Fruit fly (Drosophila melanogaster) whole organism, adult: ENCODE results near the gene BomT3.

Experiments
- CG11617 ChIP-seq: fragments of 200-800 bp; sonication (Bioruptor generic); optimal IDR thresholded peaks from 2 replicates; lab custom pipeline; 2017; ENCODE audit warnings: mild to moderate bottlenecking, missing biosample characterization, missing genetic modification reagents, missing genetic modification characterization
- CG12768 ChIP-seq: fragments of 200-800 bp; sonication (Bioruptor generic); optimal IDR thresholded peaks from 2 replicates; lab custom pipeline; 2017; ENCODE audit warnings: missing biosample characterization, missing genetic modification characterization, mild to moderate bottlenecking, moderate library complexity, missing genetic modification reagents
- CG14711 ChIP-seq: fragments of 200-800 bp; sonication (Bioruptor generic); optimal IDR thresholded peaks from 2 replicates; lab custom pipeline; 2018; ENCODE audit warnings: missing biosample characterization, mild to moderate bottlenecking, missing genetic modification characterization, moderate library complexity
- CG1620 ChIP-seq: fragments of 200-800 bp; sonication (Bioruptor generic); optimal IDR thresholded peaks from 2 replicates; lab custom pipeline; 2016; ENCODE audit warnings: missing biosample characterization, missing genetic modification characterization
- CG33017 ChIP-seq: fragments of 200-800 bp; sonication (Bioruptor generic); optimal IDR thresholded peaks from 2 replicates; lab custom pipeline; 2018; ENCODE audit warnings: missing biosample characterization, mild to moderate bottlenecking, missing genetic modification characterization, moderate library complexity
- CG5204 ChIP-seq: fragments of 200-800 bp; sonication (Bioruptor generic); optimal IDR thresholded peaks from 2 replicates; lab custom pipeline; 2016; ENCODE audit warnings: missing biosample characterization, missing genetic modification characterization
- CG7045 ChIP-seq: fragments of 200-800 bp; sonication (Bioruptor generic); optimal IDR thresholded peaks from 2 replicates; lab custom pipeline; 2017; ENCODE audit warnings: missing biosample characterization, mild to moderate bottlenecking, missing genetic modification characterization
- CG7101 ChIP-seq: fragments of 200-800 bp; sonication (Bioruptor generic); optimal IDR thresholded peaks from 2 replicates; lab custom pipeline; 2018; ENCODE audit warnings: missing biosample characterization, mild to moderate bottlenecking, missing genetic modification characterization, moderate library complexity
- Clk ChIP-seq: fragments of 200-800 bp; sonication (Bioruptor generic); optimal IDR thresholded peaks from 2 replicates; lab custom pipeline; 2017; ENCODE audit warnings: missing biosample characterization, missing genetic modification characterization
- Crg-1 ChIP-seq: fragments of 200-800 bp; sonication (Bioruptor generic); optimal IDR thresholded peaks from 2 replicates; lab custom pipeline; 2016; ENCODE audit warnings: missing biosample characterization, missing genetic modification characterization
- Hr96 ChIP-seq: fragments of 200-800 bp; sonication (Bioruptor generic); optimal IDR thresholded peaks from 2 replicates; lab custom pipeline; 2016; ENCODE audit warnings: missing biosample characterization, missing genetic modification characterization
- Mnt ChIP-seq: fragments of 200-800 bp; sonication (Bioruptor generic); optimal IDR thresholded peaks from 2 replicates; lab custom pipeline; 2016; ENCODE audit warnings: missing biosample characterization, mild to moderate bottlenecking, missing genetic modification characterization
- bab1 ChIP-seq: fragments of 200-800 bp; sonication (Bioruptor generic); optimal IDR thresholded peaks from 3 replicates; lab custom pipeline; 2019; ENCODE audit warnings: missing biosample characterization, mild to moderate bottlenecking, missing genetic modification characterization, moderate library complexity
- cic ChIP-seq: fragments of 200-800 bp; sonication (Bioruptor generic); optimal IDR thresholded peaks from 2 replicates; lab custom pipeline; 2017; ENCODE audit warnings: missing biosample characterization, mild to moderate bottlenecking, missing genetic modification characterization, moderate library complexity
- cnc ChIP-seq, 2 experiments: fragments of >200 bp; optimal IDR thresholded peaks; 2 replicates each; lab custom pipeline; 2017
- kay ChIP-seq: fragments of 200-800 bp; sonication (Bioruptor generic); peaks from one replicate; lab custom pipeline; 2016; ENCODE audit warnings: missing biosample characterization, missing genetic modification characterization, borderline replicate concordance
- ovo ChIP-seq: fragments of 200-800 bp; sonication (Bioruptor generic); optimal IDR thresholded peaks from 2 replicates; lab custom pipeline; 2016; ENCODE audit warnings: missing biosample characterization, missing genetic modification characterization
- pad ChIP-seq: fragments of 200-800 bp; sonication (Bioruptor generic); optimal IDR thresholded peaks from 3 replicates; lab custom pipeline; 2017; ENCODE audit warnings: missing biosample characterization, missing genetic modification characterization, mild to moderate bottlenecking, moderate library complexity, missing genetic modification reagents
- tj ChIP-seq: fragments of 200-800 bp; sonication (Bioruptor generic); optimal IDR thresholded peaks from 3 replicates; lab custom pipeline; 2017; ENCODE audit warnings: missing biosample characterization, mild to moderate bottlenecking, missing genetic modification characterization, moderate library complexity
- toe ChIP-seq: fragments of 200-800 bp; sonication (Bioruptor generic); optimal IDR thresholded peaks from 2 replicates; lab custom pipeline; 2016; ENCODE audit warnings: missing biosample characterization, missing genetic modification characterization

Gene BomT3

dm6 chr3R:22052235-22052634 lies 34.0 kb downstream of the BomT3 start:
- TF ChIP-seq bab1 (no peak), tj (GFP tag; lab: Kevin White, UChicago) (no peak), CG5204 (GFP tag; lab: Kevin White, UChicago) (no peak), pad (GFP tag; lab: Kevin White, UChicago) (no peak), CG7045 (GFP tag; lab: Kevin White, UChicago) (no peak), cnc (optimal IDR thresholded peaks at IDR 0.05; lab: Kevin White, UChicago) (no peak), CG11617 (GFP tag; lab: Kevin White, UChicago) (no peak), CG7101 (tag; lab: Kevin White, UChicago) (no peak), CG12768 (GFP tag; lab: Kevin White, UChicago) (no peak), Mnt (no peak)

dm6 chr3R:22049134-22049796 lies 36.9 kb downstream of the BomT3 start:
- TF ChIP-seq ovo (GFP tag; lab: Kevin White, UChicago) (no peak), CG5204 (GFP tag; lab: Kevin White, UChicago) (no peak), toe (GFP tag; lab: Kevin White, UChicago) (no peak), CG11617 (GFP tag; lab: Kevin White, UChicago) (no peak), bab1 (no peak), CG1620 (GFP tag; lab: Kevin White, UChicago) (no peak), cic (GFP tag; lab: Kevin White, UChicago) (no peak), CG7101 (tag; lab: Kevin White, UChicago) (no peak)

dm6 chr3R:22047412-22047811 lies 38.8 kb downstream of the BomT3 start:
- TF ChIP-seq CG12768 (GFP tag; lab: Kevin White, UChicago) = no peak
- no peak for TF ChIP-seq bab1
- no peak for TF ChIP-seq kay (GFP tag; lab: Kevin White, UChicago)
- no peak for TF ChIP-seq Mnt
- no peak for TF ChIP-seq CG33017 (tag; lab: Kevin White, UChicago)
- no peak for TF ChIP-seq CG11617 (GFP tag; lab: Kevin White, UChicago)
- no peak for TF ChIP-seq CG7045 (GFP tag; lab: Kevin White, UChicago)
- no peak for TF ChIP-seq tj (GFP tag; lab: Kevin White, UChicago)
- no peak for TF ChIP-seq cic (GFP tag; lab: Kevin White, UChicago)

- peak; percentile 38 for TF ChIP-seq tj (GFP tag; lab: Kevin White, UChicago)
- TF ChIP-seq cnc (optimal IDR thresholded peaks at IDR 0.05; lab: Kevin White, UChicago) = no peak
Observed at dm6 chr3R:22046723-22047122, 39.5 kb downstream of the BomT3 start.

dm6 chr3R:22046231-22046630 lies 40.0 kb downstream of the BomT3 start:
- TF ChIP-seq kay (GFP tag; lab: Kevin White, UChicago) = peak; percentile 89
- peak; percentile 30 for TF ChIP-seq bab1
- no peak for TF ChIP-seq Crg-1

- TF ChIP-seq Crg-1 (no peak), CG7045 (GFP tag; lab: Kevin White, UChicago) (no peak), Mnt (no peak), CG5204 (GFP tag; lab: Kevin White, UChicago) (no peak), kay (GFP tag; lab: Kevin White, UChicago) (no peak), toe (GFP tag; lab: Kevin White, UChicago) (no peak), CG12768 (GFP tag; lab: Kevin White, UChicago) (no peak), Hr96 (GFP tag; lab: Kevin White, UChicago) (no peak), ovo (GFP tag; lab: Kevin White, UChicago) (no peak), cnc (optimal IDR thresholded peaks at IDR 0.05; lab: Kevin White, UChicago) (no peak), CG1620 (GFP tag; lab: Kevin White, UChicago) (no peak), cic (GFP tag; lab: Kevin White, UChicago) (no peak), Clk (no peak), CG33017 (tag; lab: Kevin White, UChicago) (no peak), pad (GFP tag; lab: Kevin White, UChicago) (no peak), CG14711 (tag; lab: Kevin White, UChicago) (no peak), CG11617 (GFP tag; lab: Kevin White, UChicago) (no peak), tj (GFP tag; lab: Kevin White, UChicago) (no peak), CG7101 (tag; lab: Kevin White, UChicago) (no peak), bab1 (no peak)
Observed at dm6 chr3R:22044443-22044970, 41.7 kb downstream of the BomT3 start.

dm6 chr3R:22043748-22044402 lies 42.3 kb downstream of the BomT3 start:
- TF ChIP-seq cic (GFP tag; lab: Kevin White, UChicago) = no peak
- TF ChIP-seq toe (GFP tag; lab: Kevin White, UChicago) = no peak
- TF ChIP-seq cnc (optimal IDR thresholded peaks at IDR 0.05; lab: Kevin White, UChicago) = no peak
- no peak for TF ChIP-seq Crg-1
- TF ChIP-seq CG1620 (GFP tag; lab: Kevin White, UChicago) = no peak
- no peak for TF ChIP-seq CG12768 (GFP tag; lab: Kevin White, UChicago)
- TF ChIP-seq ovo (GFP tag; lab: Kevin White, UChicago) = no peak
- no peak for TF ChIP-seq kay (GFP tag; lab: Kevin White, UChicago)
